Worm (Caenorhabditis elegans) whole organism, young adult: ENCODE data around the gene C03G6.6.

Experiments used
- B0035.1 ChIP-seq: sonication (generic microtip); optimal IDR thresholded peaks from 2 replicates; lab custom pipeline; 2016; ENCODE audit warnings: missing genetic modification characterization, mild to moderate bottlenecking, missing compliant biosample characterization, missing genotype, missing genetic modification reagents
- B0336.3 ChIP-seq: fragments of 200-800 bp; sonication (Bioruptor generic); IDR thresholded peaks from 2 replicates; pipeline ENCODE4 v1.3.6; 2022; ENCODE audit warnings: missing genetic modification characterization, missing compliant biosample characterization
- D2030.7 ChIP-seq: fragments of 200-800 bp; sonication (Bioruptor generic); IDR thresholded peaks from 2 replicates; pipeline ENCODE4 v1.3.6; 2022; ENCODE audit warnings: missing genetic modification reagents, missing genetic modification characterization, missing compliant biosample characterization
- F23B12.7 ChIP-seq: sonication (generic microtip); optimal IDR thresholded peaks from 2 replicates; lab custom pipeline; 2017; ENCODE audit warnings: missing genetic modification characterization, mild to moderate bottlenecking, missing compliant biosample characterization, antibody characterized with exemption, moderate library complexity; ENCODE audit not compliant: insufficient read depth
- F52B5.7 ChIP-seq: sonication (generic microtip); optimal IDR thresholded peaks from 2 replicates; lab custom pipeline; 2016; ENCODE audit warnings: mild to moderate bottlenecking, missing genetic modification characterization, missing compliant biosample characterization
- T26A5.8 ChIP-seq: sonication (generic microtip); optimal IDR thresholded peaks from 2 replicates; lab custom pipeline; 2016; ENCODE audit warnings: missing genetic modification characterization, missing compliant biosample characterization
- Y56A3A.18 ChIP-seq: fragments of 200-800 bp; sonication (Bioruptor generic); IDR thresholded peaks from 2 replicates; pipeline ENCODE4 v1.3.6; 2022; ENCODE audit warnings: missing genetic modification reagents, missing genetic modification characterization, missing compliant biosample characterization
- Y67H2A.10 ChIP-seq: fragments of 200-800 bp; sonication (Bioruptor generic); conservative IDR thresholded peaks from 2 replicates; pipeline ENCODE4 v1.3.6; 2022; ENCODE audit warnings: missing genetic modification reagents, missing genetic modification characterization, missing compliant biosample characterization
- ama-1 ChIP-seq, 3 experiments: fragments of 150-350 bp in 1 of 3; sonication (generic microtip) in 2 of 3; optimal IDR thresholded peaks; 2 replicates each; lab custom pipeline; 2014 to 2018; ENCODE audit warnings: missing biosample characterization in 2 of 3, missing genetic modification characterization in 2 of 3, missing genetic modification reagents in 2 of 3
- athp-1 ChIP-seq: sonication (generic microtip); optimal IDR thresholded peaks from 2 replicates; lab custom pipeline; 2017; ENCODE audit warnings: mild to moderate bottlenecking, missing genetic modification characterization, missing compliant biosample characterization
- attf-3 ChIP-seq: fragments of 200-800 bp; sonication (Bioruptor generic); conservative IDR thresholded peaks from 2 replicates; pipeline ENCODE4 v1.3.6; 2022; ENCODE audit warnings: missing genetic modification reagents, missing genetic modification characterization, missing compliant biosample characterization
- attf-5 ChIP-seq: fragments of 200-800 bp; sonication (Bioruptor generic); optimal IDR thresholded peaks from 2 replicates; lab custom pipeline; 2018; ENCODE audit warnings: mild to moderate bottlenecking, missing genetic modification characterization, missing compliant biosample characterization
- bed-1 ChIP-seq: fragments of 200-800 bp; sonication (Bioruptor generic); IDR thresholded peaks from 2 replicates; pipeline ENCODE4 v1.3.6; 2022; ENCODE audit warnings: missing genetic modification reagents, missing genetic modification characterization, missing compliant biosample characterization
- ceh-40 ChIP-seq: fragments of 200-800 bp; sonication (Bioruptor generic); IDR thresholded peaks from 2 replicates; pipeline ENCODE4 v1.3.6; 2022; ENCODE audit warnings: missing genetic modification characterization, missing compliant biosample characterization
- dpl-1 ChIP-seq: fragments of 150-350 bp; optimal IDR thresholded peaks from 2 replicates; lab custom pipeline; 2014; ENCODE audit warnings: missing biosample characterization, missing genetic modification reagents, missing genetic modification characterization
- egrh-3 ChIP-seq: fragments of 200-800 bp; sonication (Bioruptor generic); IDR thresholded peaks from 2 replicates; pipeline ENCODE4 v1.3.6; 2022; ENCODE audit warnings: missing genetic modification reagents, missing genetic modification characterization, missing compliant biosample characterization
- ekl-4 ChIP-seq: fragments of 200-800 bp; sonication (Bioruptor generic); IDR thresholded peaks from 2 replicates; pipeline ENCODE4 v1.3.6; 2022; ENCODE audit warnings: missing genetic modification reagents, missing genetic modification characterization, missing compliant biosample characterization
- hlh-26 ChIP-seq: fragments of 200-800 bp; sonication (Bioruptor generic); conservative IDR thresholded peaks from 2 replicates; pipeline ENCODE4 v1.3.6; 2022; ENCODE audit warnings: missing genetic modification reagents, missing genetic modification characterization, missing compliant biosample characterization
- hmg-20 ChIP-seq: fragments of 200-800 bp; sonication (Bioruptor generic); IDR thresholded peaks from 2 replicates; pipeline ENCODE4 v1.3.6; 2022; ENCODE audit warnings: missing genetic modification reagents, missing genetic modification characterization, missing compliant biosample characterization
- lag-1 ChIP-seq: fragments of 200-800 bp; sonication (Bioruptor generic); IDR thresholded peaks from 2 replicates; pipeline ENCODE4 v1.3.6; 2022; ENCODE audit warnings: missing genetic modification reagents, missing genetic modification characterization, missing compliant biosample characterization
- lir-1 ChIP-seq: fragments of 200-800 bp; sonication (Bioruptor generic); conservative IDR thresholded peaks from 2 replicates; pipeline ENCODE4 v1.3.6; 2022; ENCODE audit warnings: missing genetic modification reagents, missing genetic modification characterization, missing compliant biosample characterization
- mcd-1 ChIP-seq: fragments of 200-800 bp; sonication (Bioruptor generic); IDR thresholded peaks from 2 replicates; pipeline ENCODE4 v1.3.6; 2022; ENCODE audit warnings: missing genetic modification reagents, missing genetic modification characterization, missing compliant biosample characterization
- nfya-2 ChIP-seq: fragments of 200-800 bp; sonication (Bioruptor generic); IDR thresholded peaks from 2 replicates; pipeline ENCODE4 v1.3.6; 2022; ENCODE audit warnings: missing genetic modification reagents, missing genetic modification characterization, missing compliant biosample characterization
- nhr-179 ChIP-seq: sonication (generic microtip); optimal IDR thresholded peaks from 2 replicates; lab custom pipeline; 2016; ENCODE audit warnings: mild to moderate bottlenecking, missing genetic modification characterization, missing compliant biosample characterization
- pha-4 ChIP-seq: fragments of 150-350 bp; sonication (generic microtip); optimal IDR thresholded peaks from 2 replicates; lab custom pipeline; 2014; ENCODE audit warnings: missing biosample characterization, missing genetic modification reagents, missing genetic modification characterization
- rpc-1 ChIP-seq, 2 experiments: fragments of 150-350 bp in 1 of 2; sonication (generic microtip) in 1 of 2; optimal IDR thresholded peaks; 2 replicates each; lab custom pipeline; 2014 to 2018; ENCODE audit warnings: missing biosample characterization in 1 of 2, missing genetic modification characterization in 1 of 2, missing genetic modification reagents in 1 of 2, missing genotype in 1 of 2
- sdz-38 ChIP-seq: sonication (generic microtip); optimal IDR thresholded peaks from 2 replicates; lab custom pipeline; 2016; ENCODE audit warnings: missing genotype, missing genetic modification characterization, missing compliant biosample characterization
- snpc-4 ChIP-seq, 5 experiments: fragments of 150-350 bp in 1 of 5; sonication (generic microtip) in 4 of 5; optimal IDR thresholded peaks; 2 replicates each; lab custom pipeline; 2014 to 2018; ENCODE audit warnings: missing genetic modification characterization in 5 of 5, missing biosample characterization in 3 of 5, antibody characterized with exemption in 2 of 5, mild to moderate bottlenecking in 2 of 5, missing compliant biosample characterization in 2 of 5, missing genotype in 2 of 5, moderate library complexity in 2 of 5, missing genetic modification reagents in 1 of 5
- xnd-1 ChIP-seq: sonication (generic microtip); optimal IDR thresholded peaks from 2 replicates; lab custom pipeline; 2016; ENCODE audit warnings: missing genotype, missing genetic modification reagents, missing genetic modification characterization, missing compliant biosample characterization

C03G6.6 gene

ce11 chrV:7352186-7353053 is 4.8 kb upstream of the C03G6.6 start, which contains the start of the genes srh-231 and srh-275:
Gene srh-231, minus strand, starts transcription at chrV:7352236.
Gene srh-275, plus strand, starts transcription at chrV:7353003.
- no peak for TF ChIP-seq ama-1 (optimal IDR thresholded peaks at IDR 0.05; lab: Kevin White, UChicago)
- no peak for TF ChIP-seq ama-1 (GFP tag; optimal IDR thresholded peaks at IDR 0.05; lab: Kevin White, UChicago)
- TF ChIP-seq, all 124 proteins: peak for 0

ce11 chrV:7353602-7354001 is 3.6 kb upstream of the C03G6.6 start:
- no peak for TF ChIP-seq F52B5.7 (tag; lab: Kevin White, UChicago)
- no peak for TF ChIP-seq attf-5 (GFP tag; lab: Kevin White, UChicago)
- TF ChIP-seq nhr-179, result no peak
- no peak for TF ChIP-seq bed-1 (GFP tag; lab: Robert Waterston, UW)
- TF ChIP-seq dpl-1 (GFP tag; lab: Kevin White, UChicago), result no peak
- TF ChIP-seq Y56A3A.18 (GFP tag; lab: Robert Waterston, UW), result no peak
- TF ChIP-seq egrh-3 (GFP tag; lab: Robert Waterston, UW), result no peak
- TF ChIP-seq B0035.1, result no peak
- no peak for TF ChIP-seq attf-3
- TF ChIP-seq lir-1 (GFP tag; lab: Robert Waterston, UW), result no peak
- TF ChIP-seq D2030.7 (GFP tag; lab: Robert Waterston, UW), result no peak
- no peak for TF ChIP-seq hmg-20 (GFP tag; lab: Robert Waterston, UW)
- TF ChIP-seq xnd-1, result no peak
- no peak for TF ChIP-seq F23B12.7
- TF ChIP-seq snpc-4 (GFP tag; optimal IDR thresholded peaks at IDR 0.05; lab: Kevin White, UChicago), result no peak
- no peak for TF ChIP-seq snpc-4 (tag; optimal IDR thresholded peaks at IDR 0.05; lab: Kevin White, UChicago)
- TF ChIP-seq B0336.3 (GFP tag; lab: Robert Waterston, UW), result no peak
- no peak for TF ChIP-seq lag-1 (GFP tag; lab: Robert Waterston, UW)
- TF ChIP-seq pha-4 (tag; lab: Kevin White, UChicago), result no peak
- no peak for TF ChIP-seq ekl-4
- TF ChIP-seq Y67H2A.10 (GFP tag; lab: Robert Waterston, UW), result no peak

DNA sequence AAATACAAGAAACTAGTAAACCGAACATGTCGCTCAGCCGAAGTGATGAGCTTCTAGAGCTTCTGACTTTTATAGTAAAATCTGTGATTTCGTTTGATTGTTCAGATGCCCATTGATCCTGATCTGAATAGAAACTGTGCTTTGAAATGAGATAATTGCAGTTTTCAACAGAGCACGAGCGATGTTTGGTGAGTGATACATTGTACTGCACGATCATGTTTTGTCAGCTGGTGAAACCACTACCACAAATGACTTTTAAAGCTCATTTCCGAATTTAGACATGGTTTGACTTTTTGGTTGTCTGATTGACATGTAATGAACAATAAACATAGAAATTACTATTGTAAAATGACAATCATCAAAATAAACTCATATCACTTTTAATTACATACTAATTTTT is 1.8 kb upstream of the C03G6.6 start, which contains the start of gene tag-293:
TSS of gene tag-293 (minus strand) at position 101 of the 400 bp plus-strand sequence.
- TF ChIP-seq D2030.7 (GFP tag; lab: Robert Waterston, UW) (no peak), T26A5.8 (tag; lab: Kevin White, UChicago) (no peak)

- no peak for TF ChIP-seq sdz-38
- TF ChIP-seq hlh-26 (GFP tag; lab: Robert Waterston, UW), result no peak
- TF ChIP-seq mcd-1, result no peak
- TF ChIP-seq rpc-1 (optimal IDR thresholded peaks at IDR 0.05; lab: Kevin White, UChicago), result no peak
- no peak for TF ChIP-seq rpc-1 (tag; optimal IDR thresholded peaks at IDR 0.05; lab: Kevin White, UChicago)
These were observed 548 bp upstream of the C03G6.6 start, which contains the start of gene C03G6.21 for ce11 chrV:7356684-7357083. Gene C03G6.21, minus strand, starts transcription at chrV:7356784.

ce11 chrV:7361673-7362072 is 4.4 kb downstream of the C03G6.6 start, which contains the start of gene cyp-35A1:
Gene cyp-35A1, minus strand, starts transcription at chrV:7361773.
- TF ChIP-seq rpc-1 (optimal IDR thresholded peaks at IDR 0.05; lab: Kevin White, UChicago) (no peak), rpc-1 (tag; optimal IDR thresholded peaks at IDR 0.05; lab: Kevin White, UChicago) (no peak), nfya-2 (GFP tag; lab: Robert Waterston, UW) (no peak), attf-5 (GFP tag; lab: Kevin White, UChicago) (no peak), athp-1 (tag; lab: Kevin White, UChicago) (no peak), ceh-40 (GFP tag; lab: Robert Waterston, UW) (no peak)
- TF ChIP-seq, all 124 proteins: peak for 0
